Fruit fly (Drosophila melanogaster): ENCODE measurements around the gene Ube4A.

- TF ChIP-seq EcR (GFP tag; optimal IDR thresholded peaks at IDR 0.05) = no peak
- no peak for TF ChIP-seq psq (optimal IDR thresholded peaks at IDR 0.05)
Observed at dm6 chr2L:6649085-6649754, 9.1 kb upstream of the Ube4A start, which contains the start of the genes CG31635 and Tango1.
